Fruit fly (Drosophila melanogaster): Measurements from ENCODE around the gene CG6928.

- TF ChIP-seq Hr96 (GFP tag; optimal IDR thresholded peaks at IDR 0.05): no peak
- TF ChIP-seq bab1 (GFP tag; optimal IDR thresholded peaks at IDR 0.05): no peak
- TF ChIP-seq Mnt (GFP tag; optimal IDR thresholded peaks at IDR 0.05): no peak
- TF ChIP-seq pad (GFP tag; optimal IDR thresholded peaks at IDR 0.05): no peak
- no peak for TF ChIP-seq toe (GFP tag; optimal IDR thresholded peaks at IDR 0.05)
- no peak for TF ChIP-seq CG14711 (tag; optimal IDR thresholded peaks at IDR 0.05)
- no peak for TF ChIP-seq CG1620 (GFP tag; optimal IDR thresholded peaks at IDR 0.05)
Observed at dm6 chr3L:11966104-11966503, 36.9 kb upstream of the CG6928 start, which contains the start of gene prc.

All from whole organism, adult.